Fruit fly (Drosophila melanogaster) whole organism, embryonic: Measurements from ENCODE around the gene CG14718.
A peak's percentile ranks its signal among the peaks of the same experiment; 100 is the strongest.

Source experiments
- Adf1 ChIP-seq: fragments of 200-800 bp; sonication (Bioruptor generic); IDR thresholded peaks from 2 replicates; pipeline ENCODE4 v1.3.6; 2022; ENCODE audit warnings: missing biosample characterization, missing genetic modification characterization
- BtbVII ChIP-seq: fragments of 200-800 bp; sonication (Bioruptor generic); optimal IDR thresholded peaks from 3 replicates; lab custom pipeline; 2017; ENCODE audit warnings: missing biosample characterization, mild to moderate bottlenecking, missing genetic modification characterization
- CG10147 ChIP-seq: fragments of 200-800 bp; sonication (Bioruptor generic); optimal IDR thresholded peaks from 2 replicates; lab custom pipeline; 2019; ENCODE audit warnings: missing biosample characterization, mild to moderate bottlenecking, missing genetic modification characterization, moderate library complexity
- CG10979 ChIP-seq: fragments of 200-800 bp; sonication (Bioruptor generic); optimal IDR thresholded peaks from 2 replicates; lab custom pipeline; 2018; ENCODE audit warnings: missing biosample characterization, mild to moderate bottlenecking, missing genetic modification characterization, moderate library complexity
- CG11696 ChIP-seq: fragments of 200-800 bp; sonication (Bioruptor generic); IDR thresholded peaks from 2 replicates; pipeline ENCODE4 v1.3.6; 2022; ENCODE audit warnings: missing biosample characterization, missing genetic modification characterization
- CG14667 ChIP-seq: fragments of 200-800 bp; sonication (Bioruptor generic); IDR thresholded peaks from 2 replicates; pipeline ENCODE4 v1.3.6; 2022; ENCODE audit warnings: missing biosample characterization, missing genetic modification characterization
- CG14710 ChIP-seq: fragments of 200-800 bp; sonication (Bioruptor generic); optimal IDR thresholded peaks from 3 replicates; lab custom pipeline; 2019; ENCODE audit warnings: missing biosample characterization, mild to moderate bottlenecking, missing genetic modification characterization, moderate library complexity
- CG16813 ChIP-seq: fragments of 200-800 bp; sonication (Bioruptor generic); IDR thresholded peaks from 3 replicates; pipeline ENCODE4 v1.3.6; 2022; ENCODE audit warnings: missing biosample characterization, missing genetic modification characterization; ENCODE audit not compliant: partially characterized antibody
- CG17186 ChIP-seq: fragments of 200-800 bp; sonication (Bioruptor generic); optimal IDR thresholded peaks from 3 replicates; lab custom pipeline; 2017; ENCODE audit warnings: missing biosample characterization, missing genetic modification reagents, missing genetic modification characterization
- CG17829 ChIP-seq: fragments of 200-800 bp; optimal IDR thresholded peaks from 2 replicates; lab custom pipeline; 2019; ENCODE audit warnings: missing biosample characterization, mild to moderate bottlenecking, missing genetic modification characterization, moderate library complexity
- CG2120 ChIP-seq: fragments of 200-800 bp; sonication (Bioruptor generic); optimal IDR thresholded peaks from 3 replicates; lab custom pipeline; 2016; ENCODE audit warnings: missing biosample characterization, missing genetic modification characterization
- CG31224 ChIP-seq: fragments of 200-800 bp; sonication (Bioruptor generic); IDR thresholded peaks from 2 replicates; pipeline ENCODE4 v1.3.6; 2022; ENCODE audit warnings: missing biosample characterization, missing genetic modification characterization
- CG34376 ChIP-seq: fragments of 200-800 bp; sonication (Bioruptor generic); optimal IDR thresholded peaks from 2 replicates; lab custom pipeline; 2018; ENCODE audit warnings: missing biosample characterization, mild to moderate bottlenecking, missing genetic modification characterization
- CG34422 ChIP-seq: fragments of 200-800 bp; sonication (Bioruptor generic); IDR thresholded peaks from 3 replicates; pipeline ENCODE4 v1.3.6; 2022; ENCODE audit warnings: missing biosample characterization, missing genetic modification characterization
- CG4617 ChIP-seq: fragments of 200-800 bp; sonication (Bioruptor generic); optimal IDR thresholded peaks from 3 replicates; lab custom pipeline; 2016; ENCODE audit warnings: missing biosample characterization, missing genetic modification characterization, borderline replicate concordance
- CG4730 ChIP-seq: fragments of 200-800 bp; sonication (Bioruptor generic); IDR thresholded peaks from 2 replicates; pipeline ENCODE4 v1.3.6; 2022; ENCODE audit warnings: missing biosample characterization, missing genetic modification characterization
- CG4820 ChIP-seq: fragments of 200-800 bp; sonication (Bioruptor generic); optimal IDR thresholded peaks from 3 replicates; lab custom pipeline; 2016; ENCODE audit warnings: missing biosample characterization, missing genetic modification characterization
- CG6854 ChIP-seq: fragments of 200-800 bp; sonication (Bioruptor generic); optimal IDR thresholded peaks from 3 replicates; lab custom pipeline; 2017; ENCODE audit warnings: missing biosample characterization, mild to moderate bottlenecking, missing genetic modification characterization
- CG7357 ChIP-seq: fragments of 200-800 bp; sonication (Bioruptor generic); IDR thresholded peaks from 3 replicates; pipeline ENCODE4 v1.3.6; 2022; ENCODE audit warnings: missing biosample characterization, missing genetic modification characterization
- CG7963 ChIP-seq: fragments of 200-800 bp; sonication (Bioruptor generic); IDR thresholded peaks from 3 replicates; pipeline ENCODE4 v1.3.6; 2022; ENCODE audit warnings: missing biosample characterization, missing genetic modification characterization; ENCODE audit not compliant: partially characterized antibody
- CG9797 ChIP-seq: fragments of 200-800 bp; sonication (Bioruptor generic); optimal IDR thresholded peaks from 3 replicates; lab custom pipeline; 2018; ENCODE audit warnings: missing biosample characterization, mild to moderate bottlenecking, missing genetic modification characterization
- CHES-1-like ChIP-seq: fragments of 200-800 bp; sonication (Bioruptor generic); optimal IDR thresholded peaks from 2 replicates; lab custom pipeline; 2016; ENCODE audit warnings: missing biosample characterization, missing genetic modification characterization
- Ets97D ChIP-seq: fragments of 200-800 bp; sonication (Bioruptor generic); optimal IDR thresholded peaks from 3 replicates; lab custom pipeline; 2016; ENCODE audit warnings: missing biosample characterization, missing genetic modification characterization
- Hey ChIP-seq: fragments of 200-800 bp; sonication (Bioruptor generic); optimal IDR thresholded peaks from 3 replicates; lab custom pipeline; 2018; ENCODE audit warnings: missing biosample characterization, mild to moderate bottlenecking, missing genetic modification characterization
- HmgZ ChIP-seq: fragments of 200-800 bp; sonication (Bioruptor generic); optimal IDR thresholded peaks from 2 replicates; lab custom pipeline; 2018; ENCODE audit warnings: missing biosample characterization, mild to moderate bottlenecking, missing genetic modification characterization
- MBD-R2 ChIP-seq: fragments of 200-800 bp; sonication (Bioruptor generic); IDR thresholded peaks from 2 replicates; pipeline ENCODE4 v1.3.6; 2022; ENCODE audit warnings: missing biosample characterization, missing genetic modification characterization
- Mrtf ChIP-seq: fragments of 200-800 bp; sonication (Bioruptor generic); IDR thresholded peaks from 3 replicates; pipeline ENCODE4 v1.3.6; 2022; ENCODE audit warnings: missing biosample characterization, missing genetic modification characterization
- NfI ChIP-seq: fragments of 200-800 bp; sonication (Bioruptor generic); optimal IDR thresholded peaks from 3 replicates; lab custom pipeline; 2018; ENCODE audit warnings: missing biosample characterization, mild to moderate bottlenecking, missing genetic modification characterization, moderate library complexity
- Opbp ChIP-seq: fragments of 200-800 bp; sonication (Bioruptor generic); IDR thresholded peaks from 3 replicates; pipeline ENCODE4 v1.3.6; 2022; ENCODE audit warnings: missing biosample characterization, missing genetic modification characterization; ENCODE audit not compliant: partially characterized antibody
- Rfx ChIP-seq: fragments of 200-800 bp; sonication (Bioruptor generic); IDR thresholded peaks from 2 replicates; pipeline ENCODE4 v1.3.6; 2022; ENCODE audit warnings: missing biosample characterization, missing genetic modification characterization
- Scr ChIP-seq: fragments of 200-800 bp; sonication (Bioruptor generic); IDR thresholded peaks from 2 replicates; pipeline ENCODE4 v1.3.6; 2022; ENCODE audit warnings: missing biosample characterization, missing genetic modification characterization; ENCODE audit not compliant: partially characterized antibody
- Sin3A ChIP-seq: fragments of >200 bp; optimal IDR thresholded peaks from 2 replicates; lab custom pipeline; 2018
- Sry-β ChIP-seq: fragments of 200-800 bp; sonication (Bioruptor generic); optimal IDR thresholded peaks from 2 replicates; lab custom pipeline; 2018; ENCODE audit warnings: missing biosample characterization, mild to moderate bottlenecking, missing genetic modification characterization, moderate library complexity
- Sry-δ ChIP-seq: fragments of 200-800 bp; sonication (Bioruptor generic); optimal IDR thresholded peaks from 2 replicates; lab custom pipeline; 2016; ENCODE audit warnings: missing biosample characterization, missing genetic modification characterization
- Trl ChIP-seq, 3 experiments: fragments of >200 bp in 2 of 3; fragments of 200-800 bp in 1 of 3; sonication (Bioruptor generic) in 1 of 3; optimal IDR thresholded peaks; 2 replicates in 1 of 3; 3 replicates in 2 of 3; lab custom pipeline; 2016 to 2017; ENCODE audit warnings: missing biosample characterization in 1 of 3, missing genetic modification characterization in 1 of 3
- al ChIP-seq: fragments of 200-800 bp; sonication (Bioruptor generic); IDR thresholded peaks from 2 replicates; pipeline ENCODE4 v1.3.6; 2022; ENCODE audit warnings: missing biosample characterization, missing genetic modification characterization
- ash1 ChIP-seq: fragments of 200-800 bp; sonication (Bioruptor generic); optimal IDR thresholded peaks from 2 replicates; lab custom pipeline; 2018; ENCODE audit warnings: missing biosample characterization, mild to moderate bottlenecking, missing genetic modification characterization
- ato ChIP-seq: fragments of 200-800 bp; sonication (Bioruptor generic); IDR thresholded peaks from 2 replicates; pipeline ENCODE4 v1.3.6; 2022; ENCODE audit warnings: missing biosample characterization, missing genetic modification characterization; ENCODE audit not compliant: partially characterized antibody
- az2 ChIP-seq: fragments of 200-800 bp; sonication (Bioruptor generic); optimal IDR thresholded peaks from 3 replicates; lab custom pipeline; 2016; ENCODE audit warnings: missing biosample characterization, missing genetic modification characterization
- chif ChIP-seq, 2 experiments: fragments of 200-800 bp; sonication (Bioruptor generic); optimal IDR thresholded peaks; 3 replicates each; lab custom pipeline; 2016; ENCODE audit warnings: missing biosample characterization in 2 of 2, missing genetic modification characterization in 2 of 2
- gce ChIP-seq: fragments of 200-800 bp; sonication (Bioruptor generic); IDR thresholded peaks from 3 replicates; pipeline ENCODE4 v1.3.6; 2022; ENCODE audit warnings: missing biosample characterization, missing genetic modification characterization
- gsb ChIP-seq: fragments of 200-800 bp; sonication (Bioruptor generic); IDR thresholded peaks from 2 replicates; pipeline ENCODE4 v1.3.6; 2022; ENCODE audit warnings: missing biosample characterization, missing genetic modification characterization
- ham ChIP-seq: fragments of 200-800 bp; sonication (Bioruptor generic); IDR thresholded peaks from 2 replicates; pipeline ENCODE4 v1.3.6; 2022; ENCODE audit warnings: missing biosample characterization, missing genetic modification characterization
- psq ChIP-seq: fragments of 200-800 bp; sonication (Bioruptor generic); optimal IDR thresholded peaks from 2 replicates; lab custom pipeline; 2017; ENCODE audit warnings: missing biosample characterization, missing genetic modification characterization
- row ChIP-seq: fragments of 200-800 bp; sonication (Bioruptor generic); IDR thresholded peaks from 3 replicates; pipeline ENCODE4 v1.3.6; 2022; ENCODE audit warnings: missing biosample characterization, missing genetic modification characterization
- run ChIP-seq: fragments of 200-800 bp; sonication (Bioruptor generic); optimal IDR thresholded peaks from 3 replicates; lab custom pipeline; 2018; ENCODE audit warnings: missing biosample characterization, mild to moderate bottlenecking, missing genetic modification characterization
- sna ChIP-seq: fragments of 200-800 bp; sonication (Bioruptor generic); IDR thresholded peaks from 2 replicates; pipeline ENCODE4 v1.3.6; 2022; ENCODE audit warnings: missing biosample characterization, missing genetic modification characterization; ENCODE audit not compliant: partially characterized antibody
- stwl ChIP-seq: fragments of 200-800 bp; sonication (Bioruptor generic); optimal IDR thresholded peaks from 3 replicates; lab custom pipeline; 2018; ENCODE audit warnings: missing biosample characterization, mild to moderate bottlenecking, missing genetic modification characterization, moderate library complexity
- tll ChIP-seq, 2 experiments: fragments of 200-800 bp in 1 of 2; fragments of >200 bp in 1 of 2; sonication (Bioruptor generic) in 1 of 2; optimal IDR thresholded peaks; 2 replicates each; lab custom pipeline; 2017 to 2019; ENCODE audit warnings: missing biosample characterization in 2 of 2, missing genetic modification characterization in 2 of 2, mild to moderate bottlenecking in 1 of 2, moderate library complexity in 1 of 2
- tup ChIP-seq: fragments of 200-800 bp; sonication (Bioruptor generic); optimal IDR thresholded peaks from 2 replicates; lab custom pipeline; 2016; ENCODE audit warnings: missing biosample characterization, mild to moderate bottlenecking, missing genetic modification characterization, moderate library complexity

Gene CG14718

DNA sequence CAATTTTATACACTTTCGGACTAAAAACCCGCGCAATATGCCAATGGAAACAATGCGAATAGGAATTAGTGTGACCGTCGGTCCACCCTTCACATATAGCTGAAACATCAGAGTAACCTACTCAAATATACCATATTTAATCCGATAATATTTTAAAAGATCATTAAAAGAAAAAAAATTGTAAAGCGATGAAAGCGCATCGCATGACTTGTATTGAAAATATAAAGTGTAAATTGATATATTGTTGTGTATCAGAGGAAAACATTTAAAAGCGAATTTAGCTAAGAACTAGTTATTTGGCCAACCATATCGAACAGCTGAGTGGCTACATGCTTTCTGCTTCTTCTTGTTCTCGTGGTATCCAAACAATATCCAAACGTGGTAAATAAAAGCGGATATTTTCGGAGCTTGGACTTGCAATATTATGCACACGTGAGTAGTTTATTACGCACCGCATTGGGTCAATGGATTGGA lies 41.4 kb downstream of the CG14718 start, which contains the start of the genes Blm and CG14722 (continued):
- TF ChIP-seq CHES-1-like (GFP tag; lab: Kevin White, UChicago) (no peak), BtbVII (GFP tag; lab: Kevin White, UChicago) (no peak), tll (GFP tag; optimal IDR thresholded peaks at IDR 0.05; lab: Kevin White, UChicago) (no peak), run (tag; lab: Kevin White, UChicago) (no peak), Adf1 (no peak), CG10979 (tag; lab: Kevin White, UChicago) (no peak), CG9797 (GFP tag; lab: Kevin White, UChicago) (peak; percentile 75), stwl (tag; lab: Kevin White, UChicago) (peak; percentile 34), Scr (GFP tag; lab: Robert Waterston, UW) (no peak; the same call in 1 of the 2 replicates), CG6854 (GFP tag; lab: Kevin White, UChicago) (no peak), CG10147 (GFP tag; lab: Kevin White, UChicago) (no peak), sna (GFP tag; lab: Robert Waterston, UW) (0 out of 2 replicates have a peak, but pooled peaks have one; percentile 25), Sry-δ (peak; percentile 43), CG17186 (GFP tag; lab: Kevin White, UChicago) (peak; percentile 57), MBD-R2 (peak; percentile 68; the same call in 1 of the 2 replicates), CG34376 (GFP tag; lab: Kevin White, UChicago) (peak; percentile 8), CG31224 (GFP tag; lab: Robert Waterston, UW) (no peak), Rfx (GFP tag; lab: Robert Waterston, UW) (no peak), CG7357 (GFP tag; lab: Robert Waterston, UW) (no peak), CG4617 (GFP tag; lab: Kevin White, UChicago) (peak; percentile 56), CG16813 (GFP tag; lab: Robert Waterston, UW) (no peak), gce (GFP tag; lab: Robert Waterston, UW) (no peak), ham (no peak), HmgZ (tag; lab: Kevin White, UChicago) (no peak), ato (GFP tag; lab: Robert Waterston, UW) (0 out of 2 replicates have a peak, but pooled peaks have one; percentile 11), CG14667 (no peak), NfI (GFP tag; lab: Kevin White, UChicago) (no peak), Hey (tag; lab: Kevin White, UChicago) (no peak), CG17829 (peak; percentile 25), CG4820 (GFP tag; lab: Kevin White, UChicago) (no peak), Trl (optimal IDR thresholded peaks at IDR 0.05; lab: Kevin White, UChicago) (no peak), Trl (GFP tag; optimal IDR thresholded peaks at IDR 0.05; lab: Kevin White, UChicago) (no peak), ash1 (GFP tag; lab: Kevin White, UChicago) (no peak), CG4730 (GFP tag; lab: Robert Waterston, UW) (no peak), chif (GFP tag; optimal IDR thresholded peaks at IDR 0.05; lab: Kevin White, UChicago) (no peak), CG2120 (no peak), Sin3A (lab: Kevin White, UChicago) (peak; percentile 47), Mrtf (GFP tag; lab: Robert Waterston, UW) (no peak), Ets97D (GFP tag; lab: Kevin White, UChicago) (peak; percentile 22), gsb (GFP tag; lab: Robert Waterston, UW) (no peak), az2 (GFP tag; lab: Kevin White, UChicago) (no peak), Sry-β (GFP tag; lab: Kevin White, UChicago) (peak; percentile 89), Opbp (no peak), psq (no peak), al (GFP tag; lab: Robert Waterston, UW) (no peak), CG11696 (GFP tag; lab: Robert Waterston, UW) (no peak), tup (GFP tag; lab: Kevin White, UChicago) (no peak), row (GFP tag; lab: Robert Waterston, UW) (peak; percentile 71), CG14710 (tag; lab: Kevin White, UChicago) (peak; percentile 58), CG34422 (no peak; the same call in 2 of the 3 replicates), CG7963 (GFP tag; lab: Robert Waterston, UW) (no peak)
